Worm (Caenorhabditis elegans) whole organism, young adult: Measurements from ENCODE around the gene F47B8.13.
A peak's percentile ranks its signal among the peaks of the same experiment; 100 is the strongest.

ENCODE experiments used
- C06A6.2 ChIP-seq: fragments of 200-800 bp; sonication (Bioruptor generic); conservative IDR thresholded peaks from 2 replicates; pipeline ENCODE4 v1.3.6; 2022; ENCODE audit warnings: missing genetic modification characterization, missing compliant biosample characterization
- C17E4.6 ChIP-seq: fragments of 200-800 bp; sonication (Bioruptor generic); IDR thresholded peaks from 2 replicates; pipeline ENCODE4 v1.3.6; 2022; ENCODE audit warnings: missing genetic modification reagents, missing genetic modification characterization, missing compliant biosample characterization
- F10E7.11 ChIP-seq: sonication (generic microtip); optimal IDR thresholded peaks from 2 replicates; lab custom pipeline; 2017; ENCODE audit warnings: mild to moderate bottlenecking, missing genetic modification characterization, moderate library complexity, missing compliant biosample characterization
- F37B4.10 ChIP-seq: fragments of 200-800 bp; sonication (Bioruptor generic); IDR thresholded peaks from 2 replicates; pipeline ENCODE4 v1.3.6; 2022; ENCODE audit warnings: missing genetic modification characterization, missing compliant biosample characterization
- K11D2.4 ChIP-seq: fragments of 200-800 bp; sonication (Bioruptor generic); IDR thresholded peaks from 2 replicates; pipeline ENCODE4 v1.3.6; 2022; ENCODE audit warnings: missing genetic modification reagents, missing genetic modification characterization, missing compliant biosample characterization
- Y53F4B.3 ChIP-seq: fragments of 200-800 bp; sonication (Bioruptor generic); IDR thresholded peaks from 2 replicates; pipeline ENCODE4 v1.3.6; 2022; ENCODE audit warnings: missing genetic modification reagents, missing genetic modification characterization, missing compliant biosample characterization
- Y53G8AR.9 ChIP-seq: fragments of 200-800 bp; sonication (Bioruptor generic); conservative IDR thresholded peaks from 2 replicates; pipeline ENCODE4 v1.3.6; 2022; ENCODE audit warnings: missing genetic modification reagents, missing genetic modification characterization, missing compliant biosample characterization
- atf-7 ChIP-seq: sonication (generic microtip); optimal IDR thresholded peaks from 2 replicates; lab custom pipeline; 2017; ENCODE audit warnings: mild to moderate bottlenecking, missing genetic modification characterization, missing compliant biosample characterization
- attf-6 ChIP-seq: fragments of 200-800 bp; sonication (Bioruptor generic); IDR thresholded peaks from 2 replicates; pipeline ENCODE4 v1.3.6; 2022; ENCODE audit warnings: missing genetic modification reagents, missing genetic modification characterization, missing compliant biosample characterization
- bed-1 ChIP-seq: fragments of 200-800 bp; sonication (Bioruptor generic); IDR thresholded peaks from 2 replicates; pipeline ENCODE4 v1.3.6; 2022; ENCODE audit warnings: missing genetic modification reagents, missing genetic modification characterization, missing compliant biosample characterization
- cebp-2 ChIP-seq: fragments of 200-800 bp; sonication (Bioruptor generic); IDR thresholded peaks from 2 replicates; pipeline ENCODE4 v1.3.6; 2022; ENCODE audit warnings: missing genetic modification characterization, missing compliant biosample characterization
- ceh-79 ChIP-seq: sonication (generic microtip); optimal IDR thresholded peaks from 2 replicates; lab custom pipeline; 2017; ENCODE audit warnings: mild to moderate bottlenecking, missing genetic modification characterization, missing compliant biosample characterization
- ceh-91 ChIP-seq: fragments of 200-800 bp; sonication (Bioruptor generic); IDR thresholded peaks from 2 replicates; pipeline ENCODE4 v1.3.6; 2022; ENCODE audit warnings: missing genetic modification reagents, missing genetic modification characterization, missing compliant biosample characterization
- chd-7 ChIP-seq: sonication (generic microtip); optimal IDR thresholded peaks from 2 replicates; lab custom pipeline; 2016; ENCODE audit warnings: mild to moderate bottlenecking, missing genetic modification characterization, moderate library complexity, missing compliant biosample characterization
- dox-1 ChIP-seq: fragments of 200-800 bp; sonication (Bioruptor generic); IDR thresholded peaks from 2 replicates; pipeline ENCODE4 v1.3.6; 2022; ENCODE audit warnings: missing genetic modification reagents, missing genetic modification characterization, missing compliant biosample characterization
- dpff-1 ChIP-seq: sonication (generic microtip); optimal IDR thresholded peaks from 2 replicates; lab custom pipeline; 2017; ENCODE audit warnings: mild to moderate bottlenecking, missing genetic modification characterization, missing compliant biosample characterization
- dpl-1 ChIP-seq: fragments of 150-350 bp; optimal IDR thresholded peaks from 2 replicates; lab custom pipeline; 2014; ENCODE audit warnings: missing biosample characterization, missing genetic modification reagents, missing genetic modification characterization
- egl-18 ChIP-seq: fragments of 200-800 bp; sonication (Bioruptor generic); IDR thresholded peaks from 2 replicates; pipeline ENCODE4 v1.3.6; 2022; ENCODE audit warnings: missing genetic modification reagents, missing genetic modification characterization, missing compliant biosample characterization
- fkh-3 ChIP-seq: sonication (generic microtip); optimal IDR thresholded peaks from 2 replicates; lab custom pipeline; 2016; ENCODE audit warnings: mild to moderate bottlenecking, missing genetic modification characterization, missing compliant biosample characterization
- hsf-1 ChIP-seq: fragments of 200-800 bp; sonication (Bioruptor generic); IDR thresholded peaks from 2 replicates; pipeline ENCODE4 v1.3.6; 2022; ENCODE audit warnings: missing genetic modification reagents, missing genetic modification characterization, missing compliant biosample characterization
- let-526 ChIP-seq: fragments of 200-800 bp; sonication (Bioruptor generic); IDR thresholded peaks from 2 replicates; pipeline ENCODE4 v1.3.6; 2022; ENCODE audit warnings: missing genetic modification reagents, missing genetic modification characterization, missing compliant biosample characterization
- let-607 ChIP-seq, 2 experiments: fragments of 200-800 bp in 1 of 2; sonication (Bioruptor generic) in 1 of 2; sonication (generic microtip) in 1 of 2; optimal IDR thresholded peaks; 2 replicates each; lab custom pipeline; 2016 to 2018; ENCODE audit warnings: mild to moderate bottlenecking in 2 of 2, missing compliant biosample characterization in 2 of 2, missing genetic modification characterization in 2 of 2, moderate library complexity in 2 of 2, missing genotype in 1 of 2
- lin-26 ChIP-seq: fragments of 200-800 bp; sonication (Bioruptor generic); IDR thresholded peaks from 2 replicates; pipeline ENCODE4 v1.3.6; 2022; ENCODE audit warnings: missing genetic modification reagents, missing genetic modification characterization, missing compliant biosample characterization
- madf-3 ChIP-seq: fragments of 200-800 bp; sonication (Bioruptor generic); IDR thresholded peaks from 2 replicates; pipeline ENCODE4 v1.3.6; 2022; ENCODE audit warnings: missing genetic modification reagents, missing genetic modification characterization, missing compliant biosample characterization
- madf-8 ChIP-seq: fragments of 200-800 bp; sonication (Bioruptor generic); conservative IDR thresholded peaks from 2 replicates; pipeline ENCODE4 v1.3.6; 2022; ENCODE audit warnings: missing genetic modification reagents, missing genetic modification characterization, missing compliant biosample characterization
- mes-4 ChIP-seq: sonication (generic microtip); optimal IDR thresholded peaks from 2 replicates; lab custom pipeline; 2016; ENCODE audit warnings: missing genotype, missing genetic modification characterization, missing compliant biosample characterization
- nfya-1 ChIP-seq: sonication (generic microtip); optimal IDR thresholded peaks from 2 replicates; lab custom pipeline; 2017; ENCODE audit warnings: antibody characterized with exemption, missing compliant biosample characterization, missing genetic modification characterization, borderline replicate concordance; ENCODE audit not compliant: insufficient read depth
- nfyb-1 ChIP-seq: fragments of 200-800 bp; sonication (Bioruptor generic); IDR thresholded peaks from 2 replicates; pipeline ENCODE4 v1.3.6; 2022; ENCODE audit warnings: missing genetic modification reagents, missing genetic modification characterization, missing compliant biosample characterization
- nhr-90 ChIP-seq: sonication (generic microtip); optimal IDR thresholded peaks from 2 replicates; lab custom pipeline; 2016; ENCODE audit warnings: missing genotype, mild to moderate bottlenecking, missing genetic modification characterization, missing compliant biosample characterization
- pha-4 ChIP-seq: fragments of 150-350 bp; sonication (generic microtip); optimal IDR thresholded peaks from 2 replicates; lab custom pipeline; 2014; ENCODE audit warnings: missing biosample characterization, missing genetic modification reagents, missing genetic modification characterization
- rec-8 ChIP-seq, 2 experiments: sonication (generic microtip); optimal IDR thresholded peaks; 2 replicates each; lab custom pipeline; 2016; ENCODE audit warnings: mild to moderate bottlenecking in 2 of 2, missing genetic modification characterization in 2 of 2, missing genetic modification reagents in 2 of 2, missing genotype in 2 of 2, missing biosample characterization in 1 of 2, missing compliant biosample characterization in 1 of 2, moderate library complexity in 1 of 2
- repo-1 ChIP-seq: sonication (generic microtip); optimal IDR thresholded peaks from 2 replicates; lab custom pipeline; 2017; ENCODE audit warnings: mild to moderate bottlenecking, missing genetic modification characterization, missing compliant biosample characterization
- unc-62 ChIP-seq: fragments of 150-350 bp; optimal IDR thresholded peaks from 2 replicates; lab custom pipeline; 2014; ENCODE audit warnings: missing biosample characterization, missing genetic modification reagents, missing genetic modification characterization
- zfh-2 ChIP-seq: fragments of 200-800 bp; sonication (Bioruptor generic); conservative IDR thresholded peaks from 2 replicates; pipeline ENCODE4 v1.3.6; 2022; ENCODE audit warnings: missing genetic modification reagents, missing genetic modification characterization, missing compliant biosample characterization
- ztf-6 ChIP-seq: fragments of 200-800 bp; sonication (Bioruptor generic); IDR thresholded peaks from 2 replicates; pipeline ENCODE4 v1.3.6; 2022; ENCODE audit warnings: missing genetic modification reagents, missing genetic modification characterization, missing compliant biosample characterization

Gene F47B8.13

DNA sequence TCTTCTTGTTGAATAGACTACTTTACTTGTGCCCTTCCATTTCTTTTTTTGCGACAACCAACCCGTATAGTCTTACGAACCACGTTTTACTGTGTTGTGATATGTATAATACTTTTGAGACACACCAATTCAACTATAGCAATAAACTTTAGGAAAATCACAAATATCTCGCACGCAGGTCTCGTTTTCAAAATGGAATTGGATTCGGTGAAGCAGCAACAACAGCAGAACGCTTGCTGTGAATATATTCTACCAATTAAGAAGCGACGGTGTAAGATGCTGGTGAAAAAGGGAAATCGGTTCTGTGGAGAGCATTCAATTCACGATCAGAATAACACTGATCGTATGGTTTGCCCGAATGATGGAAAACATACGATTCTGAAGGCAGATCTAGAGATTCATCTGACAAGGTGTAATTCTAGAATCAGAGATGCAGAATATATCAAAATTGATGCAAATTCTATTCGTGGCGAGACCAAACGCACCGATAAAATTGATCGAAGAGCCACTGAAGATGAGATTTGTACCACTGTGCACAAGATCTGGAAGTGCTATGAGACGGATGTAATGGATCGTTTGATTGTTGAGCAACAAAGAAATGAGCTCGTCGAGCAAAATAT lies 34.8 kb upstream of the F47B8.13 start, which contains the start of gene Y49A3A.3 (continued):
- peak; percentile 43 for TF ChIP-seq dpff-1 (tag; lab: Kevin White, UChicago)
- TF ChIP-seq ceh-79 (tag; lab: Kevin White, UChicago) = peak; percentile 89
- no peak for TF ChIP-seq mes-4
- peak; percentile 59; the same call in 1 of the 2 replicates for TF ChIP-seq K11D2.4 (GFP tag; lab: Robert Waterston, UW)
- 0 out of 2 replicates have a peak, but pooled peaks have one; percentile 60 for TF ChIP-seq cebp-2 (GFP tag; lab: Robert Waterston, UW)
- no peak for TF ChIP-seq nfya-1 (tag; lab: Kevin White, UChicago)
- TF ChIP-seq zfh-2 (GFP tag; lab: Robert Waterston, UW) = no peak
- no peak for TF ChIP-seq bed-1 (GFP tag; lab: Robert Waterston, UW)
- TF ChIP-seq C17E4.6 (GFP tag; lab: Robert Waterston, UW) = no peak
- TF ChIP-seq F10E7.11 (tag; lab: Kevin White, UChicago) = peak; percentile 48
- TF ChIP-seq repo-1 (tag; lab: Kevin White, UChicago) = peak; percentile 95
- TF ChIP-seq F37B4.10 (GFP tag; lab: Robert Waterston, UW) = no peak
- TF ChIP-seq pha-4 (tag; lab: Kevin White, UChicago) = no peak
- TF ChIP-seq egl-18 (GFP tag; lab: Robert Waterston, UW) = no peak
- TF ChIP-seq nhr-90 (tag; lab: Kevin White, UChicago) = peak; percentile 36
- peak; percentile 91 for TF ChIP-seq chd-7 (tag; lab: Kevin White, UChicago)
- TF ChIP-seq Y53F4B.3 = no peak
- TF ChIP-seq ztf-6 = no peak
- TF ChIP-seq ceh-91 = no peak
- 0 out of 2 replicates have a peak, but pooled peaks have one; percentile 19 for TF ChIP-seq lin-26 (GFP tag; lab: Robert Waterston, UW)
- no peak for TF ChIP-seq rec-8 (tag; optimal IDR thresholded peaks at IDR 0.05; lab: Kevin White, UChicago)
- TF ChIP-seq Y53G8AR.9 (GFP tag; lab: Robert Waterston, UW) = 0 out of 2 replicates have a peak, but pooled peaks have one; percentile 78
- no peak for TF ChIP-seq attf-6 (GFP tag; lab: Robert Waterston, UW)
- TF ChIP-seq madf-3 = 0 out of 2 replicates have a peak, but pooled peaks have one; percentile 25
- peak; percentile 63 for TF ChIP-seq fkh-3 (tag; lab: Kevin White, UChicago)
- no peak for TF ChIP-seq let-526 (GFP tag; lab: Robert Waterston, UW)
- TF ChIP-seq madf-8 (GFP tag; lab: Robert Waterston, UW) = no peak

- TF ChIP-seq C06A6.2 = no peak
- no peak for TF ChIP-seq unc-62
- 0 out of 2 replicates have a peak, but pooled peaks have one; percentile 11 for TF ChIP-seq dox-1 (GFP tag; lab: Robert Waterston, UW)
- TF ChIP-seq nfyb-1 (GFP tag; lab: Robert Waterston, UW) = 0 out of 2 replicates have a peak, but pooled peaks have one; percentile 23
- TF ChIP-seq zfh-2 (GFP tag; lab: Robert Waterston, UW) = peak; percentile 49; the same call in 1 of the 2 replicates
- peak in 1 of 2 experiments; percentile 9 for TF ChIP-seq let-607 (tag; optimal IDR thresholded peaks at IDR 0.05; lab: Kevin White, UChicago)
- TF ChIP-seq lin-26 (GFP tag; lab: Robert Waterston, UW) = 0 out of 2 replicates have a peak, but pooled peaks have one; percentile 9
- no peak for TF ChIP-seq atf-7 (tag; lab: Kevin White, UChicago)
- 0 out of 2 replicates have a peak, but pooled peaks have one; percentile 21 for TF ChIP-seq K11D2.4 (GFP tag; lab: Robert Waterston, UW)
- TF ChIP-seq dpff-1 (tag; lab: Kevin White, UChicago) = peak; percentile 27
- peak; percentile 27; the same call in 1 of the 2 replicates for TF ChIP-seq madf-3
- 0 out of 2 replicates have a peak, but pooled peaks have one; percentile 13 for TF ChIP-seq egl-18 (GFP tag; lab: Robert Waterston, UW)
Observed at ce11 chrV:14352032-14352431, 32.5 kb upstream of the F47B8.13 start.

ce11 chrV:14351629-14352028 lies 32.1 kb upstream of the F47B8.13 start, which contains the start of gene vha-13:
Gene vha-13 (plus strand): TSS chrV:14351709.
- TF ChIP-seq dpl-1 (no peak), hsf-1 (peak; percentile 35; the same call in 1 of the 2 replicates)
